Fruit fly (Drosophila melanogaster) Kc167 (cell line): ENCODE measurements around the gene Sfp84E.

Experiments
- Myc ChIP-seq: fragments of >200 bp; optimal IDR thresholded peaks from 2 replicates; lab custom pipeline; 2017; ENCODE audit warnings: missing external identifiers
- h ChIP-seq: fragments of >200 bp; optimal IDR thresholded peaks from 3 replicates; lab custom pipeline; 2018; ENCODE audit warnings: missing external identifiers
- insv ChIP-seq: fragments of >200 bp; optimal IDR thresholded peaks from 3 replicates; lab custom pipeline; 2018; ENCODE audit warnings: missing external identifiers
- psq ChIP-seq: fragments of >200 bp; optimal IDR thresholded peaks from 2 replicates; lab custom pipeline; 2017; ENCODE audit warnings: missing external identifiers
- ttk ChIP-seq: sonication (Bioruptor generic); optimal IDR thresholded peaks from 2 replicates; lab custom pipeline; 2017; ENCODE audit warnings: missing external identifiers

dm6 chr3R:7969702-7970175, 10.4 kb downstream of the Sfp84E start:
- TF ChIP-seq insv (lab: Kevin White, UChicago) = no peak
- no peak for TF ChIP-seq Myc (lab: Kevin White, UChicago)
- no peak for TF ChIP-seq h (lab: Kevin White, UChicago)
- no peak for TF ChIP-seq psq
- no peak for TF ChIP-seq ttk (lab: Kevin White, UChicago)
